Worm (Caenorhabditis elegans) whole organism, L3 larva: ENCODE measurements around the gene srbc-23.

Source experiments
- R02D3.7 ChIP-seq: fragments of 150-350 bp; optimal IDR thresholded peaks from 2 replicates; lab custom pipeline; 2014; ENCODE audit warnings: missing biosample characterization, missing genetic modification characterization
- ZK546.5 ChIP-seq: sonication (generic microtip); optimal IDR thresholded peaks from 2 replicates; lab custom pipeline; 2017; ENCODE audit warnings: missing biosample characterization, missing genetic modification characterization
- ama-1 ChIP-seq: fragments of 150-350 bp; optimal IDR thresholded peaks from 2 replicates; lab custom pipeline; 2018
- ceh-16 ChIP-seq: sonication (generic microtip); optimal IDR thresholded peaks from 2 replicates; lab custom pipeline; 2017; ENCODE audit warnings: missing biosample characterization, missing genetic modification characterization
- ceh-82 ChIP-seq: fragments of 150-350 bp; optimal IDR thresholded peaks from 2 replicates; lab custom pipeline; 2014; ENCODE audit warnings: missing biosample characterization, missing genetic modification characterization
- egl-27 ChIP-seq: sonication (generic microtip); optimal IDR thresholded peaks from 4 replicates; lab custom pipeline; 2017; ENCODE audit warnings: missing biosample characterization, missing genetic modification reagents, missing genetic modification characterization
- elt-2 ChIP-seq: sonication (generic microtip); optimal IDR thresholded peaks from 2 replicates; lab custom pipeline; 2016; ENCODE audit warnings: missing genetic modification reagents, mild to moderate bottlenecking, missing genetic modification characterization, missing compliant biosample characterization
- elt-3 ChIP-seq, 3 experiments: fragments of 150-350 bp in 1 of 3; sonication (generic microtip) in 2 of 3; optimal IDR thresholded peaks; 2 replicates in 2 of 3; 4 replicates in 1 of 3; lab custom pipeline; 2014 to 2017; ENCODE audit warnings: missing biosample characterization in 3 of 3, missing genetic modification characterization in 3 of 3
- eor-1 ChIP-seq, 2 experiments: fragments of 150-350 bp; optimal IDR thresholded peaks; 2 replicates each; lab custom pipeline; 2014 to 2018; ENCODE audit warnings: missing biosample characterization in 2 of 2, missing genetic modification characterization in 2 of 2
- fkh-10 ChIP-seq: sonication (generic microtip); optimal IDR thresholded peaks from 2 replicates; lab custom pipeline; 2017; ENCODE audit warnings: missing biosample characterization, missing genetic modification reagents, missing genetic modification characterization
- fkh-2 ChIP-seq: fragments of 150-350 bp; optimal IDR thresholded peaks from 2 replicates; lab custom pipeline; 2014; ENCODE audit warnings: missing biosample characterization, missing genetic modification reagents, missing genetic modification characterization
- fos-1 ChIP-seq: fragments of 150-350 bp; optimal IDR thresholded peaks from 2 replicates; lab custom pipeline; 2014; ENCODE audit warnings: missing biosample characterization, missing genetic modification characterization
- hmg-11 ChIP-seq: sonication (generic microtip); optimal IDR thresholded peaks from 2 replicates; lab custom pipeline; 2016; ENCODE audit warnings: missing genetic modification characterization, missing compliant biosample characterization
- jun-1 ChIP-seq: fragments of 150-350 bp; optimal IDR thresholded peaks from 2 replicates; lab custom pipeline; 2014; ENCODE audit warnings: missing biosample characterization, missing genetic modification reagents, missing genetic modification characterization
- lin-15B ChIP-seq: fragments of 150-350 bp; optimal IDR thresholded peaks from 2 replicates; lab custom pipeline; 2014; ENCODE audit warnings: missing biosample characterization, missing genetic modification characterization
- lin-39 ChIP-seq: fragments of 150-350 bp; optimal IDR thresholded peaks from 2 replicates; lab custom pipeline; 2018; ENCODE audit warnings: missing biosample characterization, missing genetic modification reagents, missing genetic modification characterization
- mdl-1 ChIP-seq: fragments of 150-350 bp; optimal IDR thresholded peaks from 2 replicates; lab custom pipeline; 2014; ENCODE audit warnings: missing biosample characterization, missing genetic modification characterization
- mml-1 ChIP-seq: fragments of 150-350 bp; sonication (generic microtip); optimal IDR thresholded peaks from 3 replicates; lab custom pipeline; 2014; ENCODE audit warnings: missing biosample characterization, missing genetic modification characterization
- nfya-1 ChIP-seq: sonication (generic microtip); optimal IDR thresholded peaks from 2 replicates; lab custom pipeline; 2017; ENCODE audit warnings: missing genetic modification characterization, mild to moderate bottlenecking, missing compliant biosample characterization, antibody characterized with exemption, moderate library complexity; ENCODE audit not compliant: insufficient read depth
- nhr-11 ChIP-seq: fragments of 150-350 bp; optimal IDR thresholded peaks from 2 replicates; lab custom pipeline; 2014; ENCODE audit warnings: missing biosample characterization, missing genetic modification characterization
- nhr-23 ChIP-seq: fragments of 150-350 bp; optimal IDR thresholded peaks from 2 replicates; lab custom pipeline; 2014; ENCODE audit warnings: missing biosample characterization, missing genetic modification reagents, missing genetic modification characterization
- nhr-25 ChIP-seq: sonication (generic microtip); optimal IDR thresholded peaks from 2 replicates; lab custom pipeline; 2017; ENCODE audit warnings: missing biosample characterization, missing genetic modification characterization
- nhr-43 ChIP-seq: sonication (generic microtip); optimal IDR thresholded peaks from 2 replicates; lab custom pipeline; 2016; ENCODE audit warnings: mild to moderate bottlenecking, missing genetic modification characterization, missing compliant biosample characterization; ENCODE audit not compliant: poor library complexity, severe bottlenecking
- nhr-67 ChIP-seq: fragments of 150-350 bp; optimal IDR thresholded peaks from 2 replicates; lab custom pipeline; 2014; ENCODE audit warnings: missing biosample characterization, missing genetic modification characterization
- nhr-76 ChIP-seq: fragments of 150-350 bp; sonication (generic microtip); optimal IDR thresholded peaks from 5 replicates; lab custom pipeline; 2014; ENCODE audit warnings: missing biosample characterization, missing genetic modification characterization
- nhr-77 ChIP-seq: fragments of 150-350 bp; optimal IDR thresholded peaks from 2 replicates; lab custom pipeline; 2014; ENCODE audit warnings: missing biosample characterization, missing genetic modification characterization
- pqm-1 ChIP-seq: fragments of 150-350 bp; optimal IDR thresholded peaks from 2 replicates; lab custom pipeline; 2017; ENCODE audit warnings: missing biosample characterization, missing genetic modification characterization, inconsistent platforms
- sea-2 ChIP-seq: fragments of 150-350 bp; sonication (generic microtip); optimal IDR thresholded peaks from 4 replicates; lab custom pipeline; 2014; ENCODE audit warnings: missing biosample characterization, missing genetic modification reagents, missing genetic modification characterization
- snpc-4 ChIP-seq: fragments of 150-350 bp; optimal IDR thresholded peaks from 2 replicates; lab custom pipeline; 2014; ENCODE audit warnings: missing biosample characterization, missing genetic modification characterization
- tbx-2 ChIP-seq: sonication (generic microtip); optimal IDR thresholded peaks from 2 replicates; lab custom pipeline; 2016; ENCODE audit warnings: mild to moderate bottlenecking, missing genetic modification characterization, missing compliant biosample characterization
- unc-39 ChIP-seq: sonication (generic microtip); optimal IDR thresholded peaks from 4 replicates; lab custom pipeline; 2017; ENCODE audit warnings: missing biosample characterization, missing genetic modification characterization
- zag-1 ChIP-seq: fragments of 150-350 bp; optimal IDR thresholded peaks from 2 replicates; lab custom pipeline; 2014; ENCODE audit warnings: missing biosample characterization, missing genetic modification characterization
- ztf-11 ChIP-seq: fragments of 150-350 bp; optimal IDR thresholded peaks from 2 replicates; lab custom pipeline; 2014; ENCODE audit warnings: missing biosample characterization, missing genetic modification characterization
- ztf-4 ChIP-seq: fragments of 150-350 bp; optimal IDR thresholded peaks from 2 replicates; lab custom pipeline; 2014; ENCODE audit warnings: missing biosample characterization, missing genetic modification characterization

srbc-23 gene

DNA sequence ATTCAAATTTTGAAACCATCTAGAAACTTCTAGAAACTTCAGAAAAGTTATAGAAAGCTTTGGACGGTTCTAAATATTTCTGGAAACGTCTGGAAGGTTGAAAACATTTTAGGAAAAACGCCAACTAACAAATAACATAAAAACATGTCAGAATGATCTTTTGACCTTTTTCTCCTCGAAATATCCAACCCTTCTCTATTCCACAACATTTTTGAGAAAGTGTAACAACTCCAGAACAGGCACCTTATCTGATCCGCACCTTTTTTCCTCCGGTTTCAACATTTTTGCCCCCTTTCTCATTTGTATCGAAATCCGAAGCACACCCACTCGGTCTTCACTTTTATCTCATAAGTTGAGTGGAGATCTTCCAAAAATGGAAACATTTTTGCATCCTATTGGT is 43.0 kb upstream of the srbc-23 start, which contains the start of gene F22F7.3:
TSS of gene F22F7.3 (plus strand) at position 301 of the 400 bp plus-strand sequence.
- TF ChIP-seq egl-27 (tag; lab: Kevin White, UChicago), result no peak
- TF ChIP-seq nhr-23 (tag; lab: Kevin White, UChicago), result no peak
- TF ChIP-seq jun-1 (tag; lab: Kevin White, UChicago), result no peak
- no peak for TF ChIP-seq nfya-1 (tag; lab: Kevin White, UChicago)
- no peak for TF ChIP-seq nhr-43 (tag; lab: Kevin White, UChicago)
- TF ChIP-seq ztf-11, result no peak
- TF ChIP-seq nhr-25 (tag; lab: Kevin White, UChicago), result no peak
- no peak for TF ChIP-seq nhr-11
- no peak for TF ChIP-seq ama-1 (lab: Kevin White, UChicago)
- TF ChIP-seq sea-2 (GFP tag; lab: Kevin White, UChicago), result no peak

DNA sequence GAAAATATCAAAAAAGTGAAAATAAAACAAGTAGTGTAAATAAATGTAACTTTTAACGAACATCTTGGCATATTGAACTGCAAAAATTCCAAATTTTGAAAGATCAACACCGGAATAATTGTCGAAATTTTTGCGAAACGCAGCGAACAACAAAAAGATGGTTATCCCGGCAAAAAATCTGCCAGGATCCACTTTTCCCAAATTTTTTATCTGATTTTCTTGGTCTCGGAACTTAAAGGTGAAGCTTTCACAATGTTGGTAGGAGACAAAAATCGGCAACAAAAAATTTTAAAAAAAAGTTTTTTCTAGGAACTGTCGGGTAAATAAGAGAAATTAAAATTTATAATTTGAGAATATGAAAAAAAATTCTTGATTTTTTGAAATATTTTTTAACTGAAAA is 34.8 kb upstream of the srbc-23 start, which contains the start of gene bgnt-1.2:
TSS of gene bgnt-1.2 (minus strand) at position 101 of the 400 bp plus-strand sequence.
- TF ChIP-seq eor-1 (tag; optimal IDR thresholded peaks at IDR 0.05; lab: Kevin White, UChicago) (no peak), sea-2 (GFP tag; lab: Kevin White, UChicago) (no peak), lin-15B (tag; lab: Kevin White, UChicago) (no peak), nhr-67 (tag; lab: Kevin White, UChicago) (no peak), mdl-1 (tag; lab: Kevin White, UChicago) (no peak), ztf-11 (no peak), ceh-16 (tag; lab: Kevin White, UChicago) (no peak), mml-1 (tag; lab: Kevin White, UChicago) (no peak), unc-39 (no peak), nhr-76 (tag; lab: Kevin White, UChicago) (no peak)

DNA sequence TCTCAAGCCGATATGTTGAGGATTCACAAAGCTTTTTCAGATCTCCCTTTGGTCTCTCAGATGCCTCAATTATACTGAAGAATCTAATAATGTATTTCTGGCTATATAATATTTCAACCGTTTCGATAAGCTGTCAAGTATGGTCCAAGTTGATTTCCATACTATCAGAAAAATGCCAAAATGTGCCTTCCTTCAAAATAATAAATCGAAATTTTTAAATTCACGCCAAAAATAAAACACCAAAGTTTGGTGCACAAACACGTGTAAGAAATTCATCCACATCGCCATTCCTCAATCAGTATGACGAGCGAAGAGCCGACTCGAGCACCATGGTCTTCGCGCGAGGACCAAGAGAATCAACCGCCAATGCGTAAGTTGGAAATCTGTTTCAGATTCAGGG is 33.8 kb upstream of the srbc-23 start, which contains the start of gene F22F7.11:
TSS of gene F22F7.11 (plus strand) at position 301 of the 400 bp plus-strand sequence.
- TF ChIP-seq zag-1 (tag; lab: Kevin White, UChicago) (no peak), R02D3.7 (tag; lab: Kevin White, UChicago) (no peak)

DNA sequence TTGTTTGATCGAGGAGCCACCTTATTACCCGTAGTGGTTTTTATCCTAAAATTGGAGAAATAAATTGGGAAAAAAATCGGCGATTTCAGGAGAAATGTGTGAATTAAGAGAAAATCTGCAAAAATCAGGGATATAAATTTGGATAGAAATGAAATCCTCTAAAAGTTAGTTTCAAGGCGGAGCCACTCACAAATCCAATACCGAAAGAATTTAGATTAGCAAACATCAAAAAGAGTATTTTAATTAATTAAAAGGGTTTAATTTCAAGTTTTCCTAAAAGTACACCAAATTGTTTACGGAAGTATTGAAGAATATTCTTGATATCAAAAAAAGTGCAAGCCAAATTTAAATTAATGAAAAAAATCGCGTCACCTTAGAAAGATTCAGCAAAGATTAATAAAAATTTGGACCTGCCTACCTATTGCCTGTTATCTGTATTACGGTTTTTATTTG is 31.4 kb upstream of the srbc-23 start, which contains the start of gene F22F7.8:
TSS of gene F22F7.8 (minus strand) at position 51 of the 453 bp plus-strand sequence.
- TF ChIP-seq jun-1 (tag; lab: Kevin White, UChicago) (no peak), fkh-10 (GFP tag; lab: Kevin White, UChicago) (no peak), mml-1 (tag; lab: Kevin White, UChicago) (no peak), fos-1 (tag; lab: Kevin White, UChicago) (no peak), zag-1 (tag; lab: Kevin White, UChicago) (no peak), ztf-4 (no peak), ceh-82 (no peak), pqm-1 (tag; lab: Kevin White, UChicago) (no peak), ZK546.5 (no peak), nhr-76 (tag; lab: Kevin White, UChicago) (no peak), snpc-4 (tag; lab: Kevin White, UChicago) (no peak), ztf-11 (no peak), lin-39 (tag; lab: Kevin White, UChicago) (no peak), elt-2 (tag; lab: Kevin White, UChicago) (no peak), ceh-16 (tag; lab: Kevin White, UChicago) (no peak), nhr-77 (tag; lab: Kevin White, UChicago) (no peak), elt-3 (tag; optimal IDR thresholded peaks at IDR 0.05; lab: Kevin White, UChicago) (no peak)

DNA sequence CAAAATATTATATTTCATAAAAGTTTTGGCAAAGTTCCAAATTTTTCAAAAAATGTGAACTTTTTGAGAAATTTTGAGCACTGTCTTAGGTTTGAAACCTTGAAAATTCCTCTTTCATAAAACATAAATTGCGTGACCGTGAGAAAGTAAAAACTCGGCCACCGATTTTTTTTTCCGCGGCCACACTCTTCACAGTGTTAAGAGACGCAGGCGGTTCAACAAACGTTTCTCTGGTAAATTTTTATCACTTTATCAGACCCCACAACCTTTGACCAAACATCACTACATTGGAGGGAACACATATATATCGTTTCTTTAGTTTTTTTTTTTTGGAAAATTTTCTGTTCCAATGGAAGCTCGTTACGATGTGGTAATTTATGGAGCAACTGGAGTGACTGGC is 30.9 kb upstream of the srbc-23 start, which contains the start of gene F22F7.2:
TSS of gene F22F7.2 (plus strand) at position 266 of the 400 bp plus-strand sequence.
- peak; percentile 3 for TF ChIP-seq nfya-1 (tag; lab: Kevin White, UChicago)
- TF ChIP-seq elt-2 (tag; lab: Kevin White, UChicago), result peak; percentile 52
- TF ChIP-seq pqm-1 (tag; lab: Kevin White, UChicago), result peak; percentile 31
- no peak for TF ChIP-seq hmg-11 (tag; lab: Kevin White, UChicago)
- no peak for TF ChIP-seq nhr-67 (tag; lab: Kevin White, UChicago)
- no peak for TF ChIP-seq tbx-2 (tag; lab: Kevin White, UChicago)
- TF ChIP-seq fkh-2 (tag; lab: Kevin White, UChicago), result no peak
